Worm (Caenorhabditis elegans) whole organism, mixed stage, embryonic: ENCODE measurements around the gene C13A2.9.

ENCODE experiments used
- bed-3 ChIP-seq: fragments of 200-800 bp; sonication (Bioruptor generic); optimal IDR thresholded peaks from 3 replicates; lab custom pipeline; 2018; ENCODE audit warnings: mild to moderate bottlenecking, missing genetic modification characterization, moderate library complexity, missing compliant biosample characterization
- blmp-1 ChIP-seq: fragments of 150-350 bp; optimal IDR thresholded peaks from 2 replicates; lab custom pipeline; 2014; ENCODE audit warnings: missing biosample characterization, missing genetic modification characterization
- ceh-39 ChIP-seq: fragments of 150-350 bp; optimal IDR thresholded peaks from 2 replicates; lab custom pipeline; 2014; ENCODE audit warnings: missing biosample characterization, missing genetic modification characterization
- ces-1 ChIP-seq: fragments of 150-350 bp; optimal IDR thresholded peaks from 2 replicates; lab custom pipeline; 2014; ENCODE audit warnings: missing biosample characterization, missing genetic modification reagents, missing genetic modification characterization
- cnd-1 ChIP-seq: fragments of 200-800 bp; sonication (Bioruptor generic); optimal IDR thresholded peaks from 2 replicates; lab custom pipeline; 2018; ENCODE audit warnings: mild to moderate bottlenecking, missing genetic modification characterization, missing compliant biosample characterization
- drap-1 ChIP-seq: fragments of 200-800 bp; sonication (Bioruptor generic); optimal IDR thresholded peaks from 3 replicates; lab custom pipeline; 2018; ENCODE audit warnings: mild to moderate bottlenecking, missing genetic modification characterization, missing compliant biosample characterization
- elt-3 ChIP-seq: fragments of 150-350 bp; optimal IDR thresholded peaks from 2 replicates; lab custom pipeline; 2014; ENCODE audit warnings: missing biosample characterization, missing genetic modification characterization
- lsy-2 ChIP-seq: fragments of 150-350 bp; optimal IDR thresholded peaks from 2 replicates; lab custom pipeline; 2014; ENCODE audit warnings: missing biosample characterization, missing genetic modification characterization
- nhr-237 ChIP-seq: fragments of 150-350 bp; optimal IDR thresholded peaks from 2 replicates; lab custom pipeline; 2014; ENCODE audit warnings: missing biosample characterization, missing genetic modification characterization
- nhr-76 ChIP-seq: sonication (generic microtip); optimal IDR thresholded peaks from 2 replicates; lab custom pipeline; 2017; ENCODE audit warnings: missing biosample characterization, missing genetic modification characterization
- pha-4 ChIP-seq: fragments of 150-350 bp; optimal IDR thresholded peaks from 2 replicates; lab custom pipeline; 2018; ENCODE audit warnings: missing biosample characterization, missing genetic modification reagents, missing genetic modification characterization
- ztf-11 ChIP-seq: fragments of 150-350 bp; optimal IDR thresholded peaks from 2 replicates; lab custom pipeline; 2014; ENCODE audit warnings: missing biosample characterization, missing genetic modification characterization

- TF ChIP-seq pha-4 (no peak), drap-1 (GFP tag; lab: Kevin White, UChicago) (no peak), nhr-237 (tag; lab: Kevin White, UChicago) (no peak), elt-3 (tag; lab: Kevin White, UChicago) (no peak), ces-1 (GFP tag; lab: Kevin White, UChicago) (no peak), ztf-11 (tag; lab: Kevin White, UChicago) (no peak), bed-3 (GFP tag; lab: Kevin White, UChicago) (no peak), cnd-1 (tag; lab: Kevin White, UChicago) (no peak), blmp-1 (tag; lab: Kevin White, UChicago) (no peak), lsy-2 (tag; lab: Kevin White, UChicago) (no peak), nhr-76 (tag; lab: Kevin White, UChicago) (no peak), ceh-39 (no peak)
Measured at ce11 chrV:7269399-7269798, 5.5 kb upstream of the C13A2.9 start, which contains the start of gene C13A2.6.
